Fruit fly (Drosophila melanogaster) whole organism, wandering third instar larva: ENCODE data around the gene Lar.

ENCODE experiments used
- Abd-B ChIP-seq: fragments of >200 bp; optimal IDR thresholded peaks from 2 replicates; lab custom pipeline; 2017; ENCODE audit warnings: missing biosample characterization, missing genetic modification characterization
- CG32264 ChIP-seq: fragments of 200-800 bp; sonication (Bioruptor generic); optimal IDR thresholded peaks from 2 replicates; lab custom pipeline; 2016; ENCODE audit warnings: missing biosample characterization, missing genetic modification characterization
- CG9705 ChIP-seq: fragments of 200-800 bp; sonication (Bioruptor generic); optimal IDR thresholded peaks from 2 replicates; lab custom pipeline; 2018; ENCODE audit warnings: missing biosample characterization, mild to moderate bottlenecking, missing genetic modification characterization
- CrebA ChIP-seq: fragments of 200-800 bp; sonication (Bioruptor generic); optimal IDR thresholded peaks from 2 replicates; lab custom pipeline; 2016; ENCODE audit warnings: missing biosample characterization, mild to moderate bottlenecking, missing genetic modification characterization, borderline replicate concordance
- Dfd ChIP-seq: fragments of >200 bp; optimal IDR thresholded peaks from 2 replicates; lab custom pipeline; 2017; ENCODE audit warnings: missing biosample characterization, missing genetic modification characterization
- Dif ChIP-seq: fragments of 200-275, 200-300 bp; sonication (Bioruptor generic); optimal IDR thresholded peaks from 2 replicates; lab custom pipeline; 2018; ENCODE audit warnings: missing biosample characterization, missing genetic modification characterization; ENCODE audit not compliant: partially characterized antibody
- GATAd ChIP-seq: sonication (Bioruptor generic); optimal IDR thresholded peaks from 2 replicates; lab custom pipeline; 2016; ENCODE audit warnings: missing biosample characterization, missing genetic modification characterization
- HLH106 ChIP-seq: fragments of 200-800 bp; optimal IDR thresholded peaks from 3 replicates; lab custom pipeline; 2019; ENCODE audit warnings: missing biosample characterization, mild to moderate bottlenecking, missing genetic modification characterization, moderate library complexity
- Hnf4 ChIP-seq: fragments of 200-800 bp; sonication (Bioruptor generic); optimal IDR thresholded peaks from 2 replicates; lab custom pipeline; 2016; ENCODE audit warnings: missing biosample characterization, mild to moderate bottlenecking, missing genetic modification characterization
- Hr78 ChIP-seq: fragments of >200 bp; optimal IDR thresholded peaks from 2 replicates; lab custom pipeline; 2017; ENCODE audit warnings: missing biosample characterization, missing genetic modification characterization
- Hr83 ChIP-seq: fragments of 200-300 bp; sonication (Bioruptor generic); optimal IDR thresholded peaks from 2 replicates; lab custom pipeline; 2016; ENCODE audit warnings: missing biosample characterization, mild to moderate bottlenecking, missing genetic modification characterization, moderate library complexity; ENCODE audit not compliant: poor library complexity, severe bottlenecking
- Jra ChIP-seq: sonication (Bioruptor generic); optimal IDR thresholded peaks from 2 replicates; lab custom pipeline; 2016; ENCODE audit warnings: missing biosample characterization, missing genetic modification characterization
- Mio ChIP-seq: sonication (Bioruptor generic); optimal IDR thresholded peaks from 2 replicates; lab custom pipeline; 2016; ENCODE audit warnings: missing biosample characterization, missing genetic modification characterization
- Myc ChIP-seq: fragments of >200 bp; optimal IDR thresholded peaks from 2 replicates; lab custom pipeline; 2017
- N ChIP-seq: fragments of >200 bp; optimal IDR thresholded peaks from 2 replicates; lab custom pipeline; 2018; ENCODE audit warnings: missing biosample characterization, missing external identifiers, missing genetic modification characterization
- OdsH ChIP-seq: fragments of 200-800 bp; sonication (Bioruptor generic); optimal IDR thresholded peaks from 2 replicates; lab custom pipeline; 2016; ENCODE audit warnings: missing biosample characterization, mild to moderate bottlenecking, missing genetic modification characterization
- Rel ChIP-seq, 2 experiments: fragments of 200-800 bp; sonication (Bioruptor generic) in 1 of 2; optimal IDR thresholded peaks; 2 replicates in 1 of 2; 3 replicates in 1 of 2; lab custom pipeline; 2016 to 2019; ENCODE audit warnings: mild to moderate bottlenecking in 2 of 2, missing biosample characterization in 2 of 2, missing genetic modification characterization in 2 of 2, moderate library complexity in 1 of 2
- Sp1 ChIP-seq: fragments of 200-800 bp; sonication (Bioruptor generic); optimal IDR thresholded peaks from 3 replicates; lab custom pipeline; 2019; ENCODE audit warnings: missing biosample characterization, mild to moderate bottlenecking, missing genetic modification characterization, moderate library complexity
- Vsx2 ChIP-seq: fragments of 200-300, 225-300 bp; sonication (Bioruptor generic); optimal IDR thresholded peaks from 2 replicates; lab custom pipeline; 2018; ENCODE audit warnings: missing biosample characterization, missing genetic modification characterization; ENCODE audit not compliant: partially characterized antibody
- br ChIP-seq: fragments of 200-800 bp; sonication (Bioruptor generic); optimal IDR thresholded peaks from 2 replicates; lab custom pipeline; 2016; ENCODE audit warnings: missing biosample characterization, missing genetic modification characterization
- brk ChIP-seq: fragments of 200-800 bp; sonication (Bioruptor generic); optimal IDR thresholded peaks from 2 replicates; lab custom pipeline; 2016; ENCODE audit warnings: missing biosample characterization, mild to moderate bottlenecking, missing genetic modification characterization
- dl ChIP-seq, 2 experiments: fragments of 175-275, 200-275 bp in 1 of 2; fragments of 200-275 bp in 1 of 2; sonication (Bioruptor generic); optimal IDR thresholded peaks; lab custom pipeline; 2018; ENCODE audit warnings: mild to moderate bottlenecking in 2 of 2, missing biosample characterization in 2 of 2, missing genetic modification characterization in 2 of 2, moderate library complexity in 2 of 2; ENCODE audit not compliant: partially characterized antibody in 2 of 2, insufficient read depth in 1 of 2
- dmrt93B ChIP-seq: fragments of 200-800 bp; sonication (Bioruptor generic); optimal IDR thresholded peaks from 2 replicates; lab custom pipeline; 2018; ENCODE audit warnings: missing biosample characterization, mild to moderate bottlenecking, missing genetic modification characterization
- dsf ChIP-seq: sonication (Bioruptor generic); optimal IDR thresholded peaks from 2 replicates; lab custom pipeline; 2016; ENCODE audit warnings: missing biosample characterization, missing genetic modification characterization, borderline replicate concordance
- ey ChIP-seq: fragments of 200-800 bp; sonication (Bioruptor generic); optimal IDR thresholded peaks from 2 replicates; lab custom pipeline; 2016; ENCODE audit warnings: missing biosample characterization, missing genetic modification characterization
- foxo ChIP-seq, 2 experiments: fragments of 200-800 bp; sonication (Bioruptor generic); optimal IDR thresholded peaks; 2 replicates in 1 of 2; 3 replicates in 1 of 2; lab custom pipeline; 2016 to 2017; ENCODE audit warnings: missing biosample characterization in 2 of 2, missing genetic modification characterization in 2 of 2
- fru ChIP-seq: fragments of 200-800 bp; sonication (Bioruptor generic); optimal IDR thresholded peaks from 3 replicates; lab custom pipeline; 2016; ENCODE audit warnings: missing biosample characterization, mild to moderate bottlenecking, missing genetic modification characterization
- h ChIP-seq: fragments of 200-800 bp; sonication (Bioruptor generic); optimal IDR thresholded peaks from 3 replicates; lab custom pipeline; 2016; ENCODE audit warnings: missing biosample characterization, mild to moderate bottlenecking, missing genetic modification characterization
- jim ChIP-seq: fragments of 175-275, 200-325 bp; sonication (Bioruptor generic); optimal IDR thresholded peaks from 2 replicates; lab custom pipeline; 2016; ENCODE audit warnings: missing biosample characterization, mild to moderate bottlenecking, missing genetic modification characterization
- lola ChIP-seq: fragments of >200 bp; optimal IDR thresholded peaks from 2 replicates; lab custom pipeline; 2017; ENCODE audit warnings: missing biosample characterization, missing genetic modification characterization
- pan ChIP-seq: fragments of >200 bp; optimal IDR thresholded peaks from 2 replicates; lab custom pipeline; 2017
- psq ChIP-seq: fragments of 200-800 bp; sonication (Bioruptor generic); optimal IDR thresholded peaks from 3 replicates; lab custom pipeline; 2017; ENCODE audit warnings: missing biosample characterization, mild to moderate bottlenecking, missing genetic modification characterization, moderate library complexity
- rgr ChIP-seq: fragments of 200-800 bp; sonication (Bioruptor generic); optimal IDR thresholded peaks from 3 replicates; lab custom pipeline; 2016; ENCODE audit warnings: missing biosample characterization, mild to moderate bottlenecking, missing genetic modification characterization
- sage ChIP-seq: fragments of 200-800 bp; sonication (Bioruptor generic); optimal IDR thresholded peaks from 2 replicates; lab custom pipeline; 2016; ENCODE audit warnings: missing biosample characterization, mild to moderate bottlenecking, missing genetic modification characterization
- sv ChIP-seq: fragments of 200-800 bp; sonication (Bioruptor generic); optimal IDR thresholded peaks from 3 replicates; lab custom pipeline; 2016; ENCODE audit warnings: missing biosample characterization, missing genetic modification characterization
- tai ChIP-seq: sonication (Bioruptor generic); optimal IDR thresholded peaks from 2 replicates; lab custom pipeline; 2016; ENCODE audit warnings: missing biosample characterization, missing genetic modification characterization
- usp ChIP-seq: fragments of >200 bp; optimal IDR thresholded peaks from 2 replicates; lab custom pipeline; 2017; ENCODE audit warnings: missing biosample characterization, missing genetic modification characterization
- woc ChIP-seq: sonication (Bioruptor generic); optimal IDR thresholded peaks from 2 replicates; lab custom pipeline; 2016; ENCODE audit warnings: missing biosample characterization, mild to moderate bottlenecking, missing genetic modification characterization

The Lar gene

dm6 chr2L:19574959-19575625 lies 11.3 kb upstream of the Lar start:
- TF ChIP-seq Dif (GFP tag; lab: Kevin White, UChicago) (peak; percentile 33), dl (GFP tag; optimal IDR thresholded peaks at IDR 0.05; lab: Kevin White, UChicago; ENCODE audit: insufficient read depth in 1 of 2, partially characterized antibody in 2 of 2) (peak in 1 of 2 experiments; percentile 36), Hr83 (GFP tag; lab: Kevin White, UChicago) (peak; percentile 81), foxo (GFP tag; optimal IDR thresholded peaks at IDR 0.05; lab: Kevin White, UChicago) (no peak), fru (GFP tag; lab: Kevin White, UChicago) (no peak)

- peak; percentile 92 for TF ChIP-seq br (GFP tag; lab: Kevin White, UChicago)
- peak; percentile 94 for TF ChIP-seq ey (GFP tag; lab: Kevin White, UChicago)
- no peak for TF ChIP-seq GATAd
- peak; percentile 90 for TF ChIP-seq Dif (GFP tag; lab: Kevin White, UChicago)
- TF ChIP-seq CG9705 (GFP tag; lab: Kevin White, UChicago), result peak; percentile 86
- no peak for TF ChIP-seq Dfd (GFP tag; lab: Kevin White, UChicago)
- TF ChIP-seq OdsH (GFP tag; lab: Kevin White, UChicago), result peak; percentile 92
- TF ChIP-seq dmrt93B (GFP tag; lab: Kevin White, UChicago), result peak; percentile 88
- no peak for TF ChIP-seq CrebA
- peak; percentile 87 for TF ChIP-seq psq
- peak; percentile 95 for TF ChIP-seq fru (GFP tag; lab: Kevin White, UChicago)
- TF ChIP-seq Myc (lab: Kevin White, UChicago), result no peak
- no peak for TF ChIP-seq jim
- TF ChIP-seq N, result peak; percentile 61
- no peak for TF ChIP-seq usp (GFP tag; lab: Kevin White, UChicago)
- no peak for TF ChIP-seq Vsx2
- TF ChIP-seq Hr83 (GFP tag; lab: Kevin White, UChicago), result peak; percentile 24
- no peak for TF ChIP-seq tai (GFP tag; lab: Kevin White, UChicago)
- TF ChIP-seq Rel (GFP tag; optimal IDR thresholded peaks at IDR 0.05; lab: Kevin White, UChicago), result no peak
- TF ChIP-seq Rel (tag; optimal IDR thresholded peaks at IDR 0.05; lab: Kevin White, UChicago), result peak; percentile 37
- TF ChIP-seq foxo (GFP tag; optimal IDR thresholded peaks at IDR 0.05; lab: Kevin White, UChicago), result peak; percentile 23 to 95
- TF ChIP-seq dl (GFP tag; optimal IDR thresholded peaks at IDR 0.05; lab: Kevin White, UChicago; ENCODE audit: insufficient read depth in 1 of 2, partially characterized antibody in 2 of 2), result peak; percentile 68 to 95
- peak; percentile 72 for TF ChIP-seq dsf (GFP tag; lab: Kevin White, UChicago)
- peak; percentile 95 for TF ChIP-seq Sp1 (GFP tag; lab: Kevin White, UChicago)
- peak; percentile 88 for TF ChIP-seq Hnf4 (GFP tag; lab: Kevin White, UChicago)
- peak; percentile 96 for TF ChIP-seq sv (GFP tag; lab: Kevin White, UChicago)
- no peak for TF ChIP-seq Hr78 (GFP tag; lab: Kevin White, UChicago)
- TF ChIP-seq HLH106 (tag; lab: Kevin White, UChicago), result peak; percentile 95
- TF ChIP-seq h (GFP tag; lab: Kevin White, UChicago), result peak; percentile 93
- TF ChIP-seq rgr (GFP tag; lab: Kevin White, UChicago), result peak; percentile 92
- no peak for TF ChIP-seq lola
- peak; percentile 78 for TF ChIP-seq CG32264 (GFP tag; lab: Kevin White, UChicago)
- TF ChIP-seq Abd-B, result no peak
- no peak for TF ChIP-seq brk (GFP tag; lab: Kevin White, UChicago)
- peak; percentile 73 for TF ChIP-seq sage (GFP tag; lab: Kevin White, UChicago)
- peak; percentile 67 for TF ChIP-seq Jra (GFP tag; lab: Kevin White, UChicago)
- TF ChIP-seq Mio, result peak; percentile 26
- TF ChIP-seq woc (GFP tag; lab: Kevin White, UChicago), result peak; percentile 94
- TF ChIP-seq pan (lab: Kevin White, UChicago), result no peak
These were observed 10.7 kb upstream of the Lar start for dm6 chr2L:19575626-19576298.
